Comparison of ENCODE assay signal across 3 worm cellular contexts in the genomic region with DNA sequence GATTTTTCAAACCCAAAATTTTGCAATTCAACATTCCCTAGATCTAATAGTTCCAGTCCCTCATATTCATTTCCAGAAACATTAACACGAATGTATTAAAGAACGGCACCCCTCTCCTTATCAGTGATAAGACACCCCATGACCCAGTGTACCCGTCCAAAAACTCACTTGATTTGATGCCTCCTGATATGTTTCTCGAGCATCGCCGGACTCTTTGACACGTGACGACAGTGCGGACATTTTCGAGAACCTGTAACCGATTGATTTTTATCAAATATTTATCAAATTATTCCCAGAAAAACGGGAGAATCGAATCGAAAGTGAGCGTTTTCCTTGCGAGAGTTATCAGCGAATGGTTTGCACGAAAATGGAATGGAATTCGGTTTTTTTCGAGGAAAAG.
TF ChIP-seq lines count a peak whose summit lies in the region.

No protein-coding gene starts in this region.

TF ChIP-seq in whole organism, L1 larva, 84 proteins besides CTCF, POLR2A, EP300 and RAD21 (continued from another document):
- TF ChIP-seq hpl-2 (GFP tag; optimal IDR thresholded peaks at IDR 0.05; lab: Kevin White, UChicago), result no peak
- no peak for TF ChIP-seq aly-2 (tag; optimal IDR thresholded peaks at IDR 0.05; lab: Kevin White, UChicago)
- TF ChIP-seq isw-1 (GFP tag; IDR thresholded peaks at IDR 0.05; lab: Robert Waterston, UW), result no peak
- no peak for TF ChIP-seq irx-1 (tag; optimal IDR thresholded peaks at IDR 0.05; lab: Kevin White, UChicago)
- no peak for TF ChIP-seq blmp-1 (tag; optimal IDR thresholded peaks at IDR 0.05; lab: Kevin White, UChicago)
- no peak for TF ChIP-seq nhr-84 (tag; optimal IDR thresholded peaks at IDR 0.05; lab: Kevin White, UChicago)
- TF ChIP-seq ceh-8 (GFP tag; optimal IDR thresholded peaks at IDR 0.05; lab: Kevin White, UChicago), result no peak
- peak in 1 of 2 experiments; percentile 52 for TF ChIP-seq lin-35 (GFP tag; optimal IDR thresholded peaks at IDR 0.05; lab: Kevin White, UChicago)
- no peak for TF ChIP-seq ama-1 (optimal IDR thresholded peaks at IDR 0.05; lab: Kevin White, UChicago)
- no peak for TF ChIP-seq nhr-237 (tag; optimal IDR thresholded peaks at IDR 0.05; lab: Kevin White, UChicago)
- no peak for TF ChIP-seq efl-1 (optimal IDR thresholded peaks at IDR 0.05; lab: Kevin White, UChicago)
- TF ChIP-seq efl-1 (GFP tag; optimal IDR thresholded peaks at IDR 0.05 in 1 of 2; lab: Kevin White, UChicago), result peak in 1 of 2 experiments; percentile 41
- peak; percentile 33 for TF ChIP-seq nhr-71 (tag; optimal IDR thresholded peaks at IDR 0.05; lab: Kevin White, UChicago)
- no peak for TF ChIP-seq efl-3 (GFP tag; optimal IDR thresholded peaks at IDR 0.05; lab: Kevin White, UChicago)
- no peak for TF ChIP-seq rnt-1 (tag; optimal IDR thresholded peaks at IDR 0.05; lab: Kevin White, UChicago)
- no peak for TF ChIP-seq C16A3.4 (tag; optimal IDR thresholded peaks at IDR 0.05; lab: Kevin White, UChicago)
- peak; percentile 35 for TF ChIP-seq nhr-90 (tag; optimal IDR thresholded peaks at IDR 0.05; lab: Kevin White, UChicago; ENCODE audit: poor library complexity)
- TF ChIP-seq egl-13 (tag; optimal IDR thresholded peaks at IDR 0.05; lab: Kevin White, UChicago), result no peak
- no peak for TF ChIP-seq ces-1 (GFP tag; optimal IDR thresholded peaks at IDR 0.05; lab: Kevin White, UChicago)
- TF ChIP-seq nhr-77 (tag; optimal IDR thresholded peaks at IDR 0.05; lab: Kevin White, UChicago), result no peak
- TF ChIP-seq mdl-1 (tag; optimal IDR thresholded peaks at IDR 0.05; lab: Kevin White, UChicago), result peak in 1 of 2 experiments; percentile 40
- no peak for TF ChIP-seq ets-5 (GFP tag; IDR thresholded peaks at IDR 0.05; lab: Robert Waterston, UW)
- peak; percentile 97 for TF ChIP-seq elt-2 (tag; optimal IDR thresholded peaks at IDR 0.05; lab: Kevin White, UChicago)

TF ChIP-seq in whole organism, L4 larva, 104 proteins besides CTCF, POLR2A, EP300 and RAD21 (continued from another document):
- TF ChIP-seq mes-2 (tag; optimal IDR thresholded peaks at IDR 0.05; lab: Kevin White, UChicago; ENCODE audit: poor library complexity, severe bottlenecking) (peak; percentile 39), aha-1 (tag; lab: Kevin White, UChicago) (peak; percentile 81), mep-1 (tag; optimal IDR thresholded peaks at IDR 0.05; lab: Kevin White, UChicago) (peak; percentile 37), lsy-2 (tag; optimal IDR thresholded peaks at IDR 0.05; lab: Kevin White, UChicago) (peak in 1 of 2 experiments; percentile 47), nhr-48 (tag; optimal IDR thresholded peaks at IDR 0.05; lab: Kevin White, UChicago) (peak; percentile 79), nhr-77 (tag; optimal IDR thresholded peaks at IDR 0.05; lab: Kevin White, UChicago) (peak; percentile 69), mdt-29 (GFP tag; IDR thresholded peaks at IDR 0.05; lab: Robert Waterston, UW) (peak; percentile 87), zip-11 (GFP tag; IDR thresholded peaks at IDR 0.05; lab: Robert Waterston, UW) (no peak), gei-8 (GFP tag; optimal IDR thresholded peaks at IDR 0.05; lab: Kevin White, UChicago) (peak; percentile 49), hlh-30 (tag; optimal IDR thresholded peaks at IDR 0.05; lab: Kevin White, UChicago; ENCODE audit: insufficient read depth) (peak; percentile 81), nhr-25 (tag; optimal IDR thresholded peaks at IDR 0.05; lab: Kevin White, UChicago; ENCODE audit: borderline replicate concordance, insufficient read depth) (no peak), daf-16 (GFP tag; optimal IDR thresholded peaks at IDR 0.05; lab: Kevin White, UChicago) (peak in 1 of 2 experiments; percentile 22), daf-16 (tag; optimal IDR thresholded peaks at IDR 0.05; lab: Kevin White, UChicago) (peak; percentile 93), lin-15B (tag; optimal IDR thresholded peaks at IDR 0.05; lab: Kevin White, UChicago) (no peak), T20F7.1 (GFP tag; optimal IDR thresholded peaks at IDR 0.05; lab: Kevin White, UChicago) (peak; percentile 21), tra-1 (GFP tag; IDR thresholded peaks at IDR 0.05; lab: Robert Waterston, UW) (peak; percentile 56; the same call in 1 of the 2 replicates)

TF ChIP-seq in whole organism, young adult, 124 proteins besides CTCF, POLR2A, EP300 and RAD21 (continued from another document):
- TF ChIP-seq ceh-58 (GFP tag; IDR thresholded peaks at IDR 0.05; lab: Robert Waterston, UW) (no peak), nfyb-1 (GFP tag; IDR thresholded peaks at IDR 0.05; lab: Robert Waterston, UW) (0 out of 2 replicates have a peak, but pooled peaks have one; percentile 44), ccch-3 (GFP tag; optimal IDR thresholded peaks at IDR 0.05; lab: Kevin White, UChicago) (no peak), rec-8 (tag; optimal IDR thresholded peaks at IDR 0.05; lab: Kevin White, UChicago) (no peak), ama-1 (optimal IDR thresholded peaks at IDR 0.05; lab: Kevin White, UChicago) (no peak), ama-1 (GFP tag; optimal IDR thresholded peaks at IDR 0.05; lab: Kevin White, UChicago) (no peak), somi-1 (GFP tag; optimal IDR thresholded peaks at IDR 0.05; lab: Kevin White, UChicago) (no peak), rpc-1 (optimal IDR thresholded peaks at IDR 0.05; lab: Kevin White, UChicago) (no peak), rpc-1 (tag; optimal IDR thresholded peaks at IDR 0.05; lab: Kevin White, UChicago) (no peak), nhr-179 (tag; optimal IDR thresholded peaks at IDR 0.05; lab: Kevin White, UChicago) (no peak), aptf-3 (GFP tag; IDR thresholded peaks at IDR 0.05; lab: Robert Waterston, UW) (no peak), F23B12.7 (tag; optimal IDR thresholded peaks at IDR 0.05; lab: Kevin White, UChicago; ENCODE audit: insufficient read depth) (no peak), egl-18 (GFP tag; IDR thresholded peaks at IDR 0.05; lab: Robert Waterston, UW) (no peak), egl-44 (GFP tag; IDR thresholded peaks at IDR 0.05; lab: Robert Waterston, UW) (no peak), aptf-2 (GFP tag; conservative IDR thresholded peaks at IDR 0.05; lab: Robert Waterston, UW) (no peak), nhr-90 (tag; optimal IDR thresholded peaks at IDR 0.05; lab: Kevin White, UChicago) (peak; percentile 26), tlf-1 (GFP tag; optimal IDR thresholded peaks at IDR 0.05; lab: Kevin White, UChicago) (peak; percentile 42), hsf-1 (GFP tag; IDR thresholded peaks at IDR 0.05; lab: Robert Waterston, UW) (peak; percentile 64; the same call in 1 of the 2 replicates), Y56A3A.18 (GFP tag; IDR thresholded peaks at IDR 0.05; lab: Robert Waterston, UW) (no peak), madf-3 (GFP tag; IDR thresholded peaks at IDR 0.05; lab: Robert Waterston, UW) (no peak), B0336.3 (GFP tag; IDR thresholded peaks at IDR 0.05; lab: Robert Waterston, UW) (peak; percentile 41; the same call in 1 of the 2 replicates), F49E8.2 (tag; optimal IDR thresholded peaks at IDR 0.05; lab: Kevin White, UChicago; ENCODE audit: insufficient read depth) (no peak), F57A8.1 (GFP tag; optimal IDR thresholded peaks at IDR 0.05; lab: Kevin White, UChicago) (no peak), fkh-3 (tag; optimal IDR thresholded peaks at IDR 0.05; lab: Kevin White, UChicago) (no peak), dpl-1 (GFP tag; optimal IDR thresholded peaks at IDR 0.05; lab: Kevin White, UChicago) (no peak), C06A6.2 (GFP tag; conservative IDR thresholded peaks at IDR 0.05; lab: Robert Waterston, UW) (no peak), zim-3 (tag; optimal IDR thresholded peaks at IDR 0.05; lab: Kevin White, UChicago) (no peak), F33H1.4 (GFP tag; IDR thresholded peaks at IDR 0.05; lab: Robert Waterston, UW) (no peak), ceh-100 (GFP tag; IDR thresholded peaks at IDR 0.05; lab: Robert Waterston, UW) (no peak), cebp-1 (GFP tag; IDR thresholded peaks at IDR 0.05; lab: Robert Waterston, UW) (no peak), cebp-1 (tag; optimal IDR thresholded peaks at IDR 0.05; lab: Kevin White, UChicago) (peak; percentile 66), xnd-1 (tag; optimal IDR thresholded peaks at IDR 0.05; lab: Kevin White, UChicago) (no peak), hlh-12 (tag; optimal IDR thresholded peaks at IDR 0.05; lab: Kevin White, UChicago) (no peak), C17E4.6 (GFP tag; IDR thresholded peaks at IDR 0.05; lab: Robert Waterston, UW) (no peak), lin-40 (tag; optimal IDR thresholded peaks at IDR 0.05; lab: Kevin White, UChicago) (no peak), chd-7 (tag; optimal IDR thresholded peaks at IDR 0.05; lab: Kevin White, UChicago) (peak; percentile 33), lir-1 (GFP tag; conservative IDR thresholded peaks at IDR 0.05; lab: Robert Waterston, UW) (no peak), ztf-18 (tag; optimal IDR thresholded peaks at IDR 0.05; lab: Kevin White, UChicago) (no peak), nfya-1 (tag; optimal IDR thresholded peaks at IDR 0.05; lab: Kevin White, UChicago; ENCODE audit: borderline replicate concordance, insufficient read depth) (no peak), mel-28 (tag; optimal IDR thresholded peaks at IDR 0.05; lab: Kevin White, UChicago; ENCODE audit: borderline replicate concordance) (no peak), snpc-1.3 (tag; optimal IDR thresholded peaks at IDR 0.05; lab: Kevin White, UChicago; ENCODE audit: insufficient read depth) (no peak), sptf-2 (GFP tag; optimal IDR thresholded peaks at IDR 0.05; lab: Kevin White, UChicago) (no peak), lin-54 (GFP tag; optimal IDR thresholded peaks at IDR 0.05; lab: Kevin White, UChicago) (no peak), him-1 (tag; optimal IDR thresholded peaks at IDR 0.05; lab: Kevin White, UChicago) (no peak), snpc-4 (GFP tag; optimal IDR thresholded peaks at IDR 0.05; lab: Kevin White, UChicago) (no peak), snpc-4 (tag; optimal IDR thresholded peaks at IDR 0.05; lab: Kevin White, UChicago) (peak in 1 of 4 experiments; percentile 16), let-526 (GFP tag; IDR thresholded peaks at IDR 0.05; lab: Robert Waterston, UW) (peak; percentile 48; the same call in 1 of the 2 replicates), nhr-80 (tag; optimal IDR thresholded peaks at IDR 0.05; lab: Kevin White, UChicago) (peak; percentile 81), sdz-38 (tag; optimal IDR thresholded peaks at IDR 0.05; lab: Kevin White, UChicago) (no peak), akir-1 (GFP tag; optimal IDR thresholded peaks at IDR 0.05; lab: Kevin White, UChicago) (no peak), madf-10 (tag; optimal IDR thresholded peaks at IDR 0.05; lab: Kevin White, UChicago) (peak; percentile 38), rcor-1 (GFP tag; IDR thresholded peaks at IDR 0.05; lab: Robert Waterston, UW) (no peak), F55B11.4 (tag; optimal IDR thresholded peaks at IDR 0.05; lab: Kevin White, UChicago; ENCODE audit: borderline replicate concordance, insufficient read depth) (no peak), lsy-27 (tag; optimal IDR thresholded peaks at IDR 0.05; lab: Kevin White, UChicago; ENCODE audit: borderline replicate concordance, insufficient read depth) (no peak), ceh-27 (GFP tag; optimal IDR thresholded peaks at IDR 0.05; lab: Kevin White, UChicago) (no peak), bed-1 (GFP tag; IDR thresholded peaks at IDR 0.05; lab: Robert Waterston, UW) (no peak), athp-1 (tag; optimal IDR thresholded peaks at IDR 0.05; lab: Kevin White, UChicago) (no peak), attf-5 (GFP tag; optimal IDR thresholded peaks at IDR 0.05; lab: Kevin White, UChicago) (peak; percentile 7), ztf-28 (GFP tag; IDR thresholded peaks at IDR 0.05; lab: Robert Waterston, UW) (no peak), ztf-3 (GFP tag; optimal IDR thresholded peaks at IDR 0.05; lab: Kevin White, UChicago) (no peak), ceh-79 (tag; optimal IDR thresholded peaks at IDR 0.05; lab: Kevin White, UChicago) (no peak), zfh-2 (GFP tag; conservative IDR thresholded peaks at IDR 0.05; lab: Robert Waterston, UW) (no peak), gei-17 (GFP tag; optimal IDR thresholded peaks at IDR 0.05; lab: Kevin White, UChicago) (no peak), F39B2.1 (GFP tag; IDR thresholded peaks at IDR 0.05; lab: Robert Waterston, UW) (no peak), F22D6.2 (tag; optimal IDR thresholded peaks at IDR 0.05; lab: Kevin White, UChicago) (no peak), Y95B8A.8 (GFP tag; IDR thresholded peaks at IDR 0.05; lab: Robert Waterston, UW) (no peak), die-1 (tag; optimal IDR thresholded peaks at IDR 0.05; lab: Kevin White, UChicago) (no peak), mxl-1 (tag; optimal IDR thresholded peaks at IDR 0.05; lab: Kevin White, UChicago) (no peak), cebp-2 (GFP tag; IDR thresholded peaks at IDR 0.05; lab: Robert Waterston, UW) (no peak), T26A5.8 (tag; optimal IDR thresholded peaks at IDR 0.05; lab: Kevin White, UChicago) (no peak), F10E7.11 (tag; optimal IDR thresholded peaks at IDR 0.05; lab: Kevin White, UChicago) (no peak), K11D2.4 (GFP tag; IDR thresholded peaks at IDR 0.05; lab: Robert Waterston, UW) (0 out of 2 replicates have a peak, but pooled peaks have one; percentile 28), Y53G8AR.9 (GFP tag; conservative IDR thresholded peaks at IDR 0.05; lab: Robert Waterston, UW) (peak; percentile 69; the same call in 1 of the 2 replicates), mcd-1 (GFP tag; IDR thresholded peaks at IDR 0.05; lab: Robert Waterston, UW) (no peak), T07F8.4 (tag; optimal IDR thresholded peaks at IDR 0.05; lab: Kevin White, UChicago) (no peak), nhr-27 (tag; optimal IDR thresholded peaks at IDR 0.05; lab: Kevin White, UChicago) (no peak), snpc-3.4 (tag; optimal IDR thresholded peaks at IDR 0.05; lab: Kevin White, UChicago) (no peak), ceh-91 (GFP tag; IDR thresholded peaks at IDR 0.05; lab: Robert Waterston, UW) (no peak), unc-130 (GFP tag; optimal IDR thresholded peaks at IDR 0.05; lab: Kevin White, UChicago) (no peak), lin-26 (GFP tag; IDR thresholded peaks at IDR 0.05; lab: Robert Waterston, UW) (no peak), hmg-20 (GFP tag; IDR thresholded peaks at IDR 0.05; lab: Robert Waterston, UW) (no peak), pbrm-1 (GFP tag; IDR thresholded peaks at IDR 0.05; lab: Robert Waterston, UW) (no peak), ekl-4 (GFP tag; IDR thresholded peaks at IDR 0.05; lab: Robert Waterston, UW) (no peak), tbx-9 (tag; optimal IDR thresholded peaks at IDR 0.05; lab: Kevin White, UChicago; ENCODE audit: borderline replicate concordance) (no peak), ets-4 (GFP tag; optimal IDR thresholded peaks at IDR 0.05; lab: Kevin White, UChicago) (peak; percentile 40), repo-1 (tag; optimal IDR thresholded peaks at IDR 0.05; lab: Kevin White, UChicago) (no peak), hlh-26 (GFP tag; conservative IDR thresholded peaks at IDR 0.05; lab: Robert Waterston, UW) (no peak), K12H6.12 (tag; optimal IDR thresholded peaks at IDR 0.05; lab: Kevin White, UChicago) (no peak)
